Worm (Caenorhabditis elegans) whole organism, L3 larva: ENCODE results near the gene syx-4.
A peak's percentile ranks its signal among the peaks of the same experiment; 100 is the strongest.

Experiments used
- nhr-76 ChIP-seq: fragments of 150-350 bp; sonication (generic microtip); optimal IDR thresholded peaks from 5 replicates; lab custom pipeline; 2014; ENCODE audit warnings: missing biosample characterization, missing genetic modification characterization
- sea-2 ChIP-seq: fragments of 150-350 bp; sonication (generic microtip); optimal IDR thresholded peaks from 4 replicates; lab custom pipeline; 2014; ENCODE audit warnings: missing biosample characterization, missing genetic modification reagents, missing genetic modification characterization

DNA sequence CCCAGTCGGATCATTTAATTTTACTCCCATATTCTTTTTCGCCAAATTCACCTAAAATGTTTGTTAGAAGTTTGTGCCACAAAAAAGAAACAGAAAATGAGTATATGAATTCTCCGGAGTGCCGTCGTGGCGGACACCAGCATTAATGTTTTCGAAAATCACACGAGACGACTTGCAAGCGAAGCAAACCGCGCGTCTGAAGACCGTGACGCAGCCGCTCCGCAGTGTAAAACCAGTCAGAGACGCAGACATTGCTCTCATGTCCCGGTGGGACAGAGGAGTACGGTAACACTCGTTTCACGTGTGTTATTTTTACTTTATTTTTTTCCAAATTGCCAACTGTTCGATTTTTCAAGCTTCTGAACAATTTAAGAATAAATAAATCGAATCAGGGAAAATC, 24.4 kb upstream of the syx-4 start, which contains the start of the genes T26A8.4 and pdtf-1:
- peak; percentile 68 for TF ChIP-seq nhr-76
- peak; percentile 2 for TF ChIP-seq sea-2
